Fruit fly (Drosophila melanogaster) whole organism, prepupa: Measurements from ENCODE around the gene Max.

Experiments
- Blimp-1 ChIP-seq: fragments of 200-800 bp; sonication (Bioruptor generic); optimal IDR thresholded peaks from 3 replicates; lab custom pipeline; 2017; ENCODE audit warnings: missing biosample characterization, missing genetic modification characterization, mild to moderate bottlenecking, moderate library complexity, missing genetic modification reagents
- CG11902 ChIP-seq: fragments of 200-800 bp; sonication (Bioruptor generic); optimal IDR thresholded peaks from 3 replicates; lab custom pipeline; 2016; ENCODE audit warnings: missing biosample characterization, missing genetic modification characterization
- CG15336 ChIP-seq: fragments of 200-800 bp; sonication (Bioruptor generic); IDR thresholded peaks from 2 replicates; pipeline ENCODE4 v1.3.6; 2022; ENCODE audit warnings: missing biosample characterization, missing genetic modification characterization
- CG16779 ChIP-seq: fragments of 200-800 bp; sonication (Bioruptor generic); optimal IDR thresholded peaks from 3 replicates; lab custom pipeline; 2017; ENCODE audit warnings: missing biosample characterization, mild to moderate bottlenecking, missing genetic modification characterization
- CG31627 ChIP-seq: fragments of 200-800 bp; sonication (Bioruptor generic); optimal IDR thresholded peaks from 3 replicates; lab custom pipeline; 2016; ENCODE audit warnings: missing biosample characterization, missing genetic modification characterization
- CG32006 ChIP-seq: fragments of 200-800 bp; sonication (Bioruptor generic); optimal IDR thresholded peaks from 3 replicates; lab custom pipeline; 2017; ENCODE audit warnings: missing biosample characterization, mild to moderate bottlenecking, missing genetic modification characterization
- CG34406 ChIP-seq: fragments of 200-800 bp; sonication (Bioruptor generic); optimal IDR thresholded peaks from 3 replicates; lab custom pipeline; 2016; ENCODE audit warnings: missing biosample characterization, missing genetic modification characterization
- CG6163 ChIP-seq: fragments of 200-800 bp; sonication (Bioruptor generic); IDR thresholded peaks from 3 replicates; pipeline ENCODE4 v1.3.6; 2022; ENCODE audit warnings: missing biosample characterization, missing genetic modification characterization
- CG6276 ChIP-seq: fragments of 200-800 bp; sonication (Bioruptor generic); optimal IDR thresholded peaks from 2 replicates; lab custom pipeline; 2017; ENCODE audit warnings: missing biosample characterization, mild to moderate bottlenecking, missing genetic modification characterization
- CG6792 ChIP-seq: fragments of 200-800 bp; sonication (Bioruptor generic); optimal IDR thresholded peaks from 3 replicates; lab custom pipeline; 2016; ENCODE audit warnings: missing biosample characterization, missing genetic modification characterization
- CG6808 ChIP-seq: fragments of 200-800 bp; sonication (Bioruptor generic); optimal IDR thresholded peaks from 3 replicates; lab custom pipeline; 2017; ENCODE audit warnings: missing biosample characterization, missing genetic modification characterization, mild to moderate bottlenecking, moderate library complexity, missing genetic modification reagents
- CG6854 ChIP-seq: fragments of 200-800 bp; sonication (Bioruptor generic); optimal IDR thresholded peaks from 2 replicates; lab custom pipeline; 2017; ENCODE audit warnings: missing biosample characterization, mild to moderate bottlenecking, missing genetic modification characterization
- CG7368 ChIP-seq: fragments of 200-800 bp; sonication (Bioruptor generic); optimal IDR thresholded peaks from 3 replicates; lab custom pipeline; 2016; ENCODE audit warnings: missing biosample characterization, missing genetic modification characterization
- CG8119 ChIP-seq: fragments of 200-800 bp; sonication (Bioruptor generic); IDR thresholded peaks from 3 replicates; pipeline ENCODE4 v1.3.6; 2022; ENCODE audit warnings: missing biosample characterization, missing genetic modification characterization
- CG8632 ChIP-seq: fragments of 200-800 bp; sonication (Bioruptor generic); optimal IDR thresholded peaks from 3 replicates; lab custom pipeline; 2016; ENCODE audit warnings: missing biosample characterization, missing genetic modification characterization
- Eip75B ChIP-seq: fragments of 200-800 bp; sonication (Bioruptor generic); optimal IDR thresholded peaks from 3 replicates; lab custom pipeline; 2016; ENCODE audit warnings: missing biosample characterization, missing genetic modification characterization
- Gug ChIP-seq: fragments of 200-800 bp; sonication (Bioruptor generic); IDR thresholded peaks from 2 replicates; pipeline ENCODE4 v1.3.6; 2022; ENCODE audit warnings: missing biosample characterization, missing genetic modification characterization
- Hr39 ChIP-seq: fragments of 200-800 bp; sonication (Bioruptor generic); optimal IDR thresholded peaks from 2 replicates; lab custom pipeline; 2016; ENCODE audit warnings: missing biosample characterization, missing genetic modification characterization
- Hr4 ChIP-seq: fragments of 200-800 bp; sonication (Bioruptor generic); optimal IDR thresholded peaks from 3 replicates; lab custom pipeline; 2016; ENCODE audit warnings: missing biosample characterization, missing genetic modification characterization
- Met ChIP-seq: fragments of 200-800 bp; sonication (Bioruptor generic); optimal IDR thresholded peaks from 3 replicates; lab custom pipeline; 2016; ENCODE audit warnings: missing biosample characterization, missing genetic modification characterization
- Smox ChIP-seq: fragments of 200-800 bp; sonication (Bioruptor generic); optimal IDR thresholded peaks from 3 replicates; lab custom pipeline; 2016; ENCODE audit warnings: missing biosample characterization, missing genetic modification characterization
- Sox15 ChIP-seq: fragments of 200-800 bp; sonication (Bioruptor generic); optimal IDR thresholded peaks from 3 replicates; lab custom pipeline; 2016; ENCODE audit warnings: missing biosample characterization, missing genetic modification characterization
- acj6 ChIP-seq: fragments of 200-800 bp; sonication (Bioruptor generic); optimal IDR thresholded peaks from 3 replicates; lab custom pipeline; 2016; ENCODE audit warnings: missing biosample characterization, missing genetic modification characterization
- cyc ChIP-seq: fragments of 200-800 bp; sonication (Bioruptor generic); optimal IDR thresholded peaks from 3 replicates; lab custom pipeline; 2016; ENCODE audit warnings: missing biosample characterization, missing genetic modification characterization
- dac ChIP-seq: fragments of 200-800 bp; sonication (Bioruptor generic); optimal IDR thresholded peaks from 2 replicates; lab custom pipeline; 2017; ENCODE audit warnings: missing biosample characterization, mild to moderate bottlenecking, missing genetic modification characterization
- dsx ChIP-seq: fragments of 200-800 bp; optimal IDR thresholded peaks from 3 replicates; lab custom pipeline; 2019; ENCODE audit warnings: missing biosample characterization, mild to moderate bottlenecking, missing genetic modification characterization, moderate library complexity; ENCODE audit not compliant: poor library complexity, severe bottlenecking
- fd85E ChIP-seq: fragments of 200-800 bp; sonication (Bioruptor generic); optimal IDR thresholded peaks from 3 replicates; lab custom pipeline; 2016; ENCODE audit warnings: missing biosample characterization, missing genetic modification characterization
- fkh ChIP-seq: fragments of 200-800 bp; sonication (Bioruptor generic); optimal IDR thresholded peaks from 3 replicates; lab custom pipeline; 2017; ENCODE audit warnings: missing biosample characterization, mild to moderate bottlenecking, missing genetic modification characterization, moderate library complexity
- net ChIP-seq: fragments of 200-800 bp; sonication (Bioruptor generic); optimal IDR thresholded peaks from 3 replicates; lab custom pipeline; 2016; ENCODE audit warnings: missing biosample characterization, missing genetic modification characterization
- salr ChIP-seq, 2 experiments: fragments of 200-800 bp; sonication (Bioruptor generic); optimal IDR thresholded peaks; 3 replicates each; lab custom pipeline; 2016 to 2018; ENCODE audit warnings: missing biosample characterization in 2 of 2, missing genetic modification characterization in 2 of 2, mild to moderate bottlenecking in 1 of 2
- spab ChIP-seq: fragments of 200-800 bp; sonication (Bioruptor generic); optimal IDR thresholded peaks from 2 replicates; lab custom pipeline; 2017; ENCODE audit warnings: missing biosample characterization, mild to moderate bottlenecking, missing genetic modification characterization, missing genetic modification reagents
- svp ChIP-seq: fragments of 200-800 bp; sonication (Bioruptor generic); peaks from one replicate; lab custom pipeline; 2016; ENCODE audit warnings: missing biosample characterization, missing genetic modification characterization
- topi ChIP-seq: fragments of 200-800 bp; sonication (Bioruptor generic); optimal IDR thresholded peaks from 3 replicates; lab custom pipeline; 2016; ENCODE audit warnings: missing biosample characterization, missing genetic modification characterization
- vri ChIP-seq: fragments of 200-800 bp; sonication (Bioruptor generic); optimal IDR thresholded peaks from 3 replicates; lab custom pipeline; 2016; ENCODE audit warnings: missing biosample characterization, mild to moderate bottlenecking, missing genetic modification characterization

The Max gene

dm6 chr3L:19254715-19255428 lies 9.1 kb downstream of the Max start, which contains the start of the genes mRpL21 and rept (continued):
- TF ChIP-seq dac (GFP tag; lab: Kevin White, UChicago) (peak; percentile 19), Gug (GFP tag; lab: Robert Waterston, UW) (no peak), CG6792 (peak; percentile 57), CG6163 (no peak; the same call in 2 of the 3 replicates), net (GFP tag; lab: Kevin White, UChicago) (peak; percentile 9), CG32006 (GFP tag; lab: Kevin White, UChicago) (peak; percentile 55), CG34406 (GFP tag; lab: Kevin White, UChicago) (peak; percentile 46), svp (GFP tag; lab: Kevin White, UChicago) (no peak), CG8119 (GFP tag; lab: Robert Waterston, UW) (no peak)
- TF ChIP-seq, all 60 proteins: peak for 29

dm6 chr3L:19251643-19252042 lies 12.3 kb downstream of the Max start:
- TF ChIP-seq spab (GFP tag; lab: Kevin White, UChicago) (no peak), CG8119 (GFP tag; lab: Robert Waterston, UW) (no peak), Met (no peak), dac (GFP tag; lab: Kevin White, UChicago) (no peak), svp (GFP tag; lab: Kevin White, UChicago) (no peak), CG7368 (no peak)
- TF ChIP-seq, all 60 proteins: peak for 0

- TF ChIP-seq Gug (GFP tag; lab: Robert Waterston, UW), result no peak
- TF ChIP-seq dsx, result no peak
- TF ChIP-seq CG15336 (GFP tag; lab: Robert Waterston, UW), result no peak
- TF ChIP-seq CG6276, result no peak
- TF ChIP-seq CG31627, result no peak
- no peak for TF ChIP-seq Blimp-1
- no peak for TF ChIP-seq svp (GFP tag; lab: Kevin White, UChicago)
Observed at dm6 chr3L:19237780-19238179, 26.2 kb downstream of the Max start.

- TF ChIP-seq CG32006 (GFP tag; lab: Kevin White, UChicago) (no peak), net (GFP tag; lab: Kevin White, UChicago) (no peak), CG6808 (GFP tag; lab: Kevin White, UChicago) (no peak), CG34406 (GFP tag; lab: Kevin White, UChicago) (no peak), fd85E (GFP tag; lab: Kevin White, UChicago) (no peak), fkh (no peak), Smox (no peak), CG8632 (GFP tag; lab: Kevin White, UChicago) (no peak), Eip75B (no peak), cyc (GFP tag; lab: Kevin White, UChicago) (no peak), CG7368 (no peak), vri (GFP tag; lab: Kevin White, UChicago) (no peak)
- TF ChIP-seq, all 60 proteins: peak for 0
Observed at dm6 chr3L:19236554-19236953, 27.4 kb downstream of the Max start.

- no peak for TF ChIP-seq dsx
- TF ChIP-seq Sox15 (GFP tag; lab: Kevin White, UChicago), result no peak
- no peak for TF ChIP-seq acj6 (GFP tag; lab: Kevin White, UChicago)
- TF ChIP-seq CG6808 (GFP tag; lab: Kevin White, UChicago), result no peak
- no peak for TF ChIP-seq CG8119 (GFP tag; lab: Robert Waterston, UW)
- no peak for TF ChIP-seq CG31627
- TF ChIP-seq CG16779 (tag; lab: Kevin White, UChicago), result no peak
- no peak for TF ChIP-seq CG6792
- TF ChIP-seq topi (GFP tag; lab: Kevin White, UChicago), result no peak
- TF ChIP-seq Smox, result no peak
- no peak for TF ChIP-seq Hr39 (GFP tag; lab: Kevin White, UChicago)
- TF ChIP-seq dac (GFP tag; lab: Kevin White, UChicago), result no peak
- no peak for TF ChIP-seq Hr4 (GFP tag; lab: Kevin White, UChicago)
- TF ChIP-seq cyc (GFP tag; lab: Kevin White, UChicago), result no peak
- no peak for TF ChIP-seq CG11902 (GFP tag; lab: Kevin White, UChicago)
- TF ChIP-seq CG6854, result no peak
- TF ChIP-seq salr (GFP tag; optimal IDR thresholded peaks at IDR 0.05; lab: Kevin White, UChicago), result no peak
Observed at dm6 chr3L:19236060-19236459, 27.9 kb downstream of the Max start, which contains the start of gene CG33647. CG33647 (plus strand) TSS chr3L:19236360.
